Worm (Caenorhabditis elegans): ENCODE measurements around the gene Y48A6C.8.

Y48A6C.8 gene

DNA sequence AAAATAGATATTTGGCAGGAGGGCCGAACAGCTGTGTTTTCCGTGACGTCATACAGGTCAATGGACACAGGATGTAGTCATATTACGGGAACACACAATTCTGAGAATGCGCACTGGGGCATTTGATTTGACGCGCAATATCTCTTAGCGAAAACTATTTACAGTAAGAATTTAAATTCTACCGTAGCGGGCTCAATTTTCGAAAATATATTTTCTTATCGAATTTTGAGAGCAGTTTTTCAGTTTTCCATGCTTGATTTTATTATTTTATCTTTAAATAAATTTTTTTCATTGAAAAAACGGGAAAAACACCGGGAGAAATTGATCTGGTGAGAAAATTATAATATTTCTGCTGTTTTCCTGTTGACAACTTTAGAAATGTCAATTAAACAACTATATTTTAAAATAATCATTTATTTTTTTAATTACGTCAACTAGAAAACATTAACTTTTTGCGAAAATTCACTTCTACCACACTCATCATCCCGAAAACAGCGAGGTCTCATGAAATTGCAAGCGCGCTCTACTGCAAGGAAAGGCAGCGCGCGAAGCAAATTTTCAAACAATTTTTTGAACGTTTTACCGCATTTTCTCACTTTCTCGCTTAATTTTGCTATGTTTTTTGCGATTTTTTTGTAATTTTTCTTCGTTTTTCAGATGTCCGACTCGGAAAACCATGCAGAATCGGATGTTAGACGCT, 14.5 kb upstream of the Y48A6C.8 start, which contains the start of the genes Y47D3A.1 and pola-1 (continued):
- TF ChIP-seq akir-1 (GFP tag; optimal IDR thresholded peaks at IDR 0.05) (no peak), ceh-27 (GFP tag; optimal IDR thresholded peaks at IDR 0.05) (peak; percentile 84), nhr-80 (tag; optimal IDR thresholded peaks at IDR 0.05) (peak; percentile 26), lin-26 (GFP tag; IDR thresholded peaks at IDR 0.05) (no peak), K11D2.4 (GFP tag; IDR thresholded peaks at IDR 0.05) (no peak), cebp-1 (GFP tag; IDR thresholded peaks at IDR 0.05) (no peak), cebp-1 (tag; optimal IDR thresholded peaks at IDR 0.05) (peak; percentile 55), nhr-90 (tag; optimal IDR thresholded peaks at IDR 0.05) (no peak), lin-54 (GFP tag; optimal IDR thresholded peaks at IDR 0.05) (peak; percentile 89), die-1 (tag; optimal IDR thresholded peaks at IDR 0.05) (peak; percentile 1), let-526 (GFP tag; IDR thresholded peaks at IDR 0.05) (no peak), ztf-22 (GFP tag; optimal IDR thresholded peaks at IDR 0.05) (no peak), egl-44 (GFP tag; IDR thresholded peaks at IDR 0.05) (no peak), pha-4 (tag; optimal IDR thresholded peaks at IDR 0.05) (peak; percentile 26), ztf-26 (tag; optimal IDR thresholded peaks at IDR 0.05) (no peak), lag-1 (GFP tag; IDR thresholded peaks at IDR 0.05) (no peak), ceh-58 (GFP tag; IDR thresholded peaks at IDR 0.05) (no peak), hlh-12 (tag; optimal IDR thresholded peaks at IDR 0.05) (no peak), attf-6 (GFP tag; IDR thresholded peaks at IDR 0.05) (no peak), lin-40 (tag; optimal IDR thresholded peaks at IDR 0.05) (no peak), B0019.2 (GFP tag; conservative IDR thresholded peaks at IDR 0.05) (0 out of 2 replicates have a peak, but pooled peaks have one; percentile 28), madf-10 (tag; optimal IDR thresholded peaks at IDR 0.05) (peak; percentile 30), nhr-120 (GFP tag; IDR thresholded peaks at IDR 0.05) (no peak), nhr-27 (tag; optimal IDR thresholded peaks at IDR 0.05) (no peak), B0035.1 (tag; optimal IDR thresholded peaks at IDR 0.05) (no peak), gei-17 (GFP tag; optimal IDR thresholded peaks at IDR 0.05) (no peak), ceh-91 (GFP tag; IDR thresholded peaks at IDR 0.05) (peak; percentile 76), madf-3 (GFP tag; IDR thresholded peaks at IDR 0.05) (0 out of 2 replicates have a peak, but pooled peaks have one; percentile 40), fkh-3 (tag; optimal IDR thresholded peaks at IDR 0.05) (no peak), pbrm-1 (GFP tag; IDR thresholded peaks at IDR 0.05) (peak; percentile 37; the same call in 1 of the 2 replicates), cebp-2 (GFP tag; IDR thresholded peaks at IDR 0.05) (no peak), ama-1 (optimal IDR thresholded peaks at IDR 0.05) (no peak), ama-1 (GFP tag; optimal IDR thresholded peaks at IDR 0.05) (no peak), egl-18 (GFP tag; IDR thresholded peaks at IDR 0.05) (no peak), chd-7 (tag; optimal IDR thresholded peaks at IDR 0.05) (no peak), Y95B8A.8 (GFP tag; IDR thresholded peaks at IDR 0.05) (peak; percentile 66; the same call in 1 of the 2 replicates), somi-1 (GFP tag; optimal IDR thresholded peaks at IDR 0.05) (no peak), Y53F4B.3 (GFP tag; IDR thresholded peaks at IDR 0.05) (0 out of 2 replicates have a peak, but pooled peaks have one; percentile 19), tlf-1 (GFP tag; optimal IDR thresholded peaks at IDR 0.05) (peak; percentile 8), C17E4.6 (GFP tag; IDR thresholded peaks at IDR 0.05) (no peak), dpff-1 (tag; optimal IDR thresholded peaks at IDR 0.05) (no peak), F39B2.1 (GFP tag; IDR thresholded peaks at IDR 0.05) (no peak), let-607 (tag; optimal IDR thresholded peaks at IDR 0.05) (no peak), F10E7.11 (tag; optimal IDR thresholded peaks at IDR 0.05) (no peak), ztf-18 (tag; optimal IDR thresholded peaks at IDR 0.05) (peak; percentile 38), F37B4.10 (GFP tag; IDR thresholded peaks at IDR 0.05) (no peak), hmg-20 (GFP tag; IDR thresholded peaks at IDR 0.05) (no peak), ztf-25 (GFP tag; IDR thresholded peaks at IDR 0.05) (0 out of 2 replicates have a peak, but pooled peaks have one; percentile 7), nfyb-1 (GFP tag; IDR thresholded peaks at IDR 0.05) (no peak)
